Worm (Caenorhabditis elegans) whole organism, mixed stage, embryonic: ENCODE measurements around the gene ZK563.7.

Source experiments
- M03D4.4 ChIP-seq: sonication (generic microtip); optimal IDR thresholded peaks from 2 replicates; lab custom pipeline; 2017; ENCODE audit warnings: mild to moderate bottlenecking, missing genetic modification characterization, missing compliant biosample characterization
- bed-3 ChIP-seq: fragments of 200-800 bp; sonication (Bioruptor generic); optimal IDR thresholded peaks from 3 replicates; lab custom pipeline; 2018; ENCODE audit warnings: mild to moderate bottlenecking, missing genetic modification characterization, moderate library complexity, missing compliant biosample characterization
- blmp-1 ChIP-seq: fragments of 150-350 bp; optimal IDR thresholded peaks from 2 replicates; lab custom pipeline; 2014; ENCODE audit warnings: missing biosample characterization, missing genetic modification characterization
- ceh-39 ChIP-seq: fragments of 150-350 bp; optimal IDR thresholded peaks from 2 replicates; lab custom pipeline; 2014; ENCODE audit warnings: missing biosample characterization, missing genetic modification characterization
- ceh-43 ChIP-seq: fragments of 200-800 bp; sonication (Bioruptor generic); optimal IDR thresholded peaks from 2 replicates; lab custom pipeline; 2018; ENCODE audit warnings: mild to moderate bottlenecking, missing genetic modification characterization, moderate library complexity, missing compliant biosample characterization
- ceh-83 ChIP-seq: fragments of 200-800 bp; sonication (Bioruptor generic); optimal IDR thresholded peaks from 2 replicates; lab custom pipeline; 2018; ENCODE audit warnings: mild to moderate bottlenecking, missing genetic modification characterization, missing compliant biosample characterization
- ces-1 ChIP-seq: fragments of 150-350 bp; optimal IDR thresholded peaks from 2 replicates; lab custom pipeline; 2014; ENCODE audit warnings: missing biosample characterization, missing genetic modification reagents, missing genetic modification characterization
- cnd-1 ChIP-seq: fragments of 200-800 bp; sonication (Bioruptor generic); optimal IDR thresholded peaks from 2 replicates; lab custom pipeline; 2018; ENCODE audit warnings: mild to moderate bottlenecking, missing genetic modification characterization, missing compliant biosample characterization
- drap-1 ChIP-seq: fragments of 200-800 bp; sonication (Bioruptor generic); optimal IDR thresholded peaks from 3 replicates; lab custom pipeline; 2018; ENCODE audit warnings: mild to moderate bottlenecking, missing genetic modification characterization, missing compliant biosample characterization
- elt-3 ChIP-seq: fragments of 150-350 bp; optimal IDR thresholded peaks from 2 replicates; lab custom pipeline; 2014; ENCODE audit warnings: missing biosample characterization, missing genetic modification characterization
- flh-1 ChIP-seq: fragments of 200-800 bp; sonication (Bioruptor generic); optimal IDR thresholded peaks from 2 replicates; lab custom pipeline; 2018; ENCODE audit warnings: mild to moderate bottlenecking, missing genetic modification characterization, moderate library complexity, missing compliant biosample characterization
- ham-2 ChIP-seq: fragments of 200-800 bp; sonication (Bioruptor generic); optimal IDR thresholded peaks from 2 replicates; lab custom pipeline; 2018; ENCODE audit warnings: mild to moderate bottlenecking, missing genetic modification characterization, missing compliant biosample characterization
- hlh-1 ChIP-seq: fragments of 150-350 bp; optimal IDR thresholded peaks from 2 replicates; lab custom pipeline; 2014; ENCODE audit warnings: missing biosample characterization, missing genetic modification reagents, missing genetic modification characterization
- lin-13 ChIP-seq: fragments of 150-350 bp; optimal IDR thresholded peaks from 2 replicates; lab custom pipeline; 2014; ENCODE audit warnings: missing biosample characterization, missing genetic modification characterization
- lin-32 ChIP-seq: fragments of 200-800 bp; sonication (Bioruptor generic); optimal IDR thresholded peaks from 2 replicates; lab custom pipeline; 2018; ENCODE audit warnings: mild to moderate bottlenecking, missing genetic modification characterization, missing compliant biosample characterization
- lsy-2 ChIP-seq: fragments of 150-350 bp; optimal IDR thresholded peaks from 2 replicates; lab custom pipeline; 2014; ENCODE audit warnings: missing biosample characterization, missing genetic modification characterization
- mab-5 ChIP-seq: fragments of 150-350 bp; optimal IDR thresholded peaks from 2 replicates; lab custom pipeline; 2014; ENCODE audit warnings: missing biosample characterization, missing genetic modification characterization
- mep-1 ChIP-seq: fragments of 150-350 bp; optimal IDR thresholded peaks from 2 replicates; lab custom pipeline; 2017; ENCODE audit warnings: missing biosample characterization, missing genetic modification reagents, missing genetic modification characterization, inconsistent platforms
- mls-2 ChIP-seq: sonication (generic microtip); optimal IDR thresholded peaks from 2 replicates; lab custom pipeline; 2016; ENCODE audit warnings: mild to moderate bottlenecking, missing genetic modification characterization, moderate library complexity, missing compliant biosample characterization
- nhr-12 ChIP-seq: fragments of 150-350 bp; optimal IDR thresholded peaks from 2 replicates; lab custom pipeline; 2014; ENCODE audit warnings: missing biosample characterization, missing genetic modification characterization
- nhr-28 ChIP-seq: fragments of 150-350 bp; optimal IDR thresholded peaks from 2 replicates; lab custom pipeline; 2014; ENCODE audit warnings: missing biosample characterization, missing genetic modification characterization
- nhr-76 ChIP-seq: sonication (generic microtip); optimal IDR thresholded peaks from 2 replicates; lab custom pipeline; 2017; ENCODE audit warnings: missing biosample characterization, missing genetic modification characterization
- pha-4 ChIP-seq: fragments of 150-350 bp; optimal IDR thresholded peaks from 2 replicates; lab custom pipeline; 2018; ENCODE audit warnings: missing biosample characterization, missing genetic modification reagents, missing genetic modification characterization
- sem-2 ChIP-seq: fragments of 200-800 bp; sonication (Bioruptor generic); optimal IDR thresholded peaks from 2 replicates; lab custom pipeline; 2018; ENCODE audit warnings: mild to moderate bottlenecking, missing genetic modification characterization, missing compliant biosample characterization
- snpc-4 ChIP-seq: fragments of 150-350 bp; optimal IDR thresholded peaks from 2 replicates; lab custom pipeline; 2014; ENCODE audit warnings: missing biosample characterization, missing genetic modification characterization
- sptf-1 ChIP-seq: sonication (generic microtip); optimal IDR thresholded peaks from 2 replicates; lab custom pipeline; 2017; ENCODE audit warnings: mild to moderate bottlenecking, missing genetic modification characterization, moderate library complexity, missing compliant biosample characterization
- unc-120 ChIP-seq: sonication (generic microtip); optimal IDR thresholded peaks from 2 replicates; lab custom pipeline; 2017; ENCODE audit warnings: missing genetic modification characterization, missing compliant biosample characterization; ENCODE audit not compliant: poor library complexity, severe bottlenecking
- zip-8 ChIP-seq: fragments of 150-350 bp; optimal IDR thresholded peaks from 2 replicates; lab custom pipeline; 2014; ENCODE audit warnings: missing biosample characterization, missing genetic modification characterization
- ztf-11 ChIP-seq: fragments of 150-350 bp; optimal IDR thresholded peaks from 2 replicates; lab custom pipeline; 2014; ENCODE audit warnings: missing biosample characterization, missing genetic modification characterization

ZK563.7 gene

ce11 chrX:3371264-3371663 lies 9.0 kb upstream of the ZK563.7 start (continued):
- TF ChIP-seq ceh-43 (GFP tag; lab: Kevin White, UChicago): peak; percentile 85

ce11 chrX:3374642-3375041 lies 5.6 kb upstream of the ZK563.7 start, which contains the start of gene clc-3:
Gene clc-3, minus strand, starts transcription at chrX:3374742.
- no peak for TF ChIP-seq mls-2 (tag; lab: Kevin White, UChicago)
- peak; percentile 18 for TF ChIP-seq ces-1 (GFP tag; lab: Kevin White, UChicago)

- TF ChIP-seq sptf-1: no peak
- no peak for TF ChIP-seq ceh-43 (GFP tag; lab: Kevin White, UChicago)
- TF ChIP-seq mab-5 (tag; lab: Kevin White, UChicago): no peak
- no peak for TF ChIP-seq blmp-1 (tag; lab: Kevin White, UChicago)
- TF ChIP-seq M03D4.4: no peak
- no peak for TF ChIP-seq elt-3 (tag; lab: Kevin White, UChicago)
- TF ChIP-seq zip-8: no peak
- TF ChIP-seq pha-4 (tag; lab: Kevin White, UChicago): no peak
- TF ChIP-seq hlh-1 (tag; lab: Kevin White, UChicago): no peak
- TF ChIP-seq ceh-39 (tag; lab: Kevin White, UChicago): no peak
- no peak for TF ChIP-seq lsy-2 (tag; lab: Kevin White, UChicago)
- TF ChIP-seq nhr-76: no peak
- TF ChIP-seq cnd-1: no peak
- no peak for TF ChIP-seq flh-1 (GFP tag; lab: Kevin White, UChicago)
- TF ChIP-seq ceh-83 (GFP tag; lab: Kevin White, UChicago): no peak
- TF ChIP-seq nhr-28 (tag; lab: Kevin White, UChicago): no peak
- no peak for TF ChIP-seq lin-13
These were observed 4.9 kb upstream of the ZK563.7 start for ce11 chrX:3375320-3375719.

DNA sequence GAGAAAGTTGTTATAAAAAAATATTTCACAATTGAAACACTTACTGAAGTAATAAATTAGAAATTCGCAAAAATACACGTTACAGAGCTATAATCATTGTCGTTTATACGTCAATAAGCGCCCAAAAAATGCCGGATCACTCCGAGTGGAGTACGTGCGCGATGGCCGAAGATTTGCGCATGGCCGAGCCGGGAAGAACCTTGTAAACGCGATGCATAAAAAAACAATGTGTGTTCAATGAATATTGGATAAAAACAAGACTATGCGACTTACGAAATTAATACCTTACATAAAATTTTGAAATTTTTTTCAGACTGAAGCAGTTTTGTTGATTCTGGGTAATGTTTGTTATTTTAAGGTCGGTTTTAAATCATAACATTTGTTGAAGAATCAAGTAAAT lies 1.2 kb upstream of the ZK563.7 start, which contains the start of gene sorf-1:
TSS of gene sorf-1 (minus strand) at position 135 of the 400 bp plus-strand sequence.
- no peak for TF ChIP-seq nhr-12 (tag; lab: Kevin White, UChicago)
- TF ChIP-seq pha-4 (tag; lab: Kevin White, UChicago): peak; percentile 13
- TF ChIP-seq mep-1 (tag; lab: Kevin White, UChicago): peak; percentile 13

- no peak for TF ChIP-seq cnd-1
- no peak for TF ChIP-seq drap-1 (GFP tag; lab: Kevin White, UChicago)
- TF ChIP-seq mls-2 (tag; lab: Kevin White, UChicago): no peak
- TF ChIP-seq ceh-39 (tag; lab: Kevin White, UChicago): no peak
- no peak for TF ChIP-seq nhr-28 (tag; lab: Kevin White, UChicago)
- TF ChIP-seq ham-2: no peak
- no peak for TF ChIP-seq unc-120 (tag; lab: Kevin White, UChicago)
- no peak for TF ChIP-seq ceh-43 (GFP tag; lab: Kevin White, UChicago)
- no peak for TF ChIP-seq bed-3 (GFP tag; lab: Kevin White, UChicago)
- TF ChIP-seq sem-2: no peak
- TF ChIP-seq snpc-4 (tag; lab: Kevin White, UChicago): no peak
- TF ChIP-seq lin-32 (GFP tag; lab: Kevin White, UChicago): no peak
- TF ChIP-seq hlh-1 (tag; lab: Kevin White, UChicago): no peak
- no peak for TF ChIP-seq lsy-2 (tag; lab: Kevin White, UChicago)
- no peak for TF ChIP-seq M03D4.4
- TF ChIP-seq, all 35 proteins: peak for 0
These were observed 5.1 kb downstream of the ZK563.7 start, which contains the start of gene acp-1 for ce11 chrX:3385362-3385761. Gene acp-1, minus strand, starts transcription at chrX:3385462.

ce11 chrX:3393562-3393961 lies 13.3 kb downstream of the ZK563.7 start, which contains the start of gene slcf-2:
Gene slcf-2, plus strand, starts transcription at chrX:3393862.
- no peak for TF ChIP-seq lin-32 (GFP tag; lab: Kevin White, UChicago)
- TF ChIP-seq sptf-1: no peak
- no peak for TF ChIP-seq blmp-1 (tag; lab: Kevin White, UChicago)
- no peak for TF ChIP-seq ztf-11 (tag; lab: Kevin White, UChicago)
- no peak for TF ChIP-seq nhr-28 (tag; lab: Kevin White, UChicago)
- no peak for TF ChIP-seq drap-1 (GFP tag; lab: Kevin White, UChicago)
